Fruit fly (Drosophila melanogaster) whole organism, wandering third instar larva: ENCODE data around the gene amos.

Experiments
- CG32264 ChIP-seq: fragments of 200-800 bp; sonication (Bioruptor generic); optimal IDR thresholded peaks from 2 replicates; lab custom pipeline; 2016; ENCODE audit warnings: missing biosample characterization, missing genetic modification characterization
- CG9705 ChIP-seq: fragments of 200-800 bp; sonication (Bioruptor generic); optimal IDR thresholded peaks from 2 replicates; lab custom pipeline; 2018; ENCODE audit warnings: missing biosample characterization, mild to moderate bottlenecking, missing genetic modification characterization
- CrebA ChIP-seq: fragments of 200-800 bp; sonication (Bioruptor generic); optimal IDR thresholded peaks from 2 replicates; lab custom pipeline; 2016; ENCODE audit warnings: missing biosample characterization, mild to moderate bottlenecking, missing genetic modification characterization, borderline replicate concordance
- Dfd ChIP-seq: fragments of >200 bp; optimal IDR thresholded peaks from 2 replicates; lab custom pipeline; 2017; ENCODE audit warnings: missing biosample characterization, missing genetic modification characterization
- GATAd ChIP-seq: sonication (Bioruptor generic); optimal IDR thresholded peaks from 2 replicates; lab custom pipeline; 2016; ENCODE audit warnings: missing biosample characterization, missing genetic modification characterization
- HLH106 ChIP-seq: fragments of 200-800 bp; optimal IDR thresholded peaks from 3 replicates; lab custom pipeline; 2019; ENCODE audit warnings: missing biosample characterization, mild to moderate bottlenecking, missing genetic modification characterization, moderate library complexity
- Hnf4 ChIP-seq: fragments of 200-800 bp; sonication (Bioruptor generic); optimal IDR thresholded peaks from 2 replicates; lab custom pipeline; 2016; ENCODE audit warnings: missing biosample characterization, mild to moderate bottlenecking, missing genetic modification characterization
- Hr78 ChIP-seq: fragments of >200 bp; optimal IDR thresholded peaks from 2 replicates; lab custom pipeline; 2017; ENCODE audit warnings: missing biosample characterization, missing genetic modification characterization
- Hr83 ChIP-seq: fragments of 200-300 bp; sonication (Bioruptor generic); optimal IDR thresholded peaks from 2 replicates; lab custom pipeline; 2016; ENCODE audit warnings: missing biosample characterization, mild to moderate bottlenecking, missing genetic modification characterization, moderate library complexity; ENCODE audit not compliant: poor library complexity, severe bottlenecking
- Jra ChIP-seq: sonication (Bioruptor generic); optimal IDR thresholded peaks from 2 replicates; lab custom pipeline; 2016; ENCODE audit warnings: missing biosample characterization, missing genetic modification characterization
- Mio ChIP-seq: sonication (Bioruptor generic); optimal IDR thresholded peaks from 2 replicates; lab custom pipeline; 2016; ENCODE audit warnings: missing biosample characterization, missing genetic modification characterization
- Myc ChIP-seq: fragments of >200 bp; optimal IDR thresholded peaks from 2 replicates; lab custom pipeline; 2017
- N ChIP-seq: fragments of >200 bp; optimal IDR thresholded peaks from 2 replicates; lab custom pipeline; 2018; ENCODE audit warnings: missing biosample characterization, missing external identifiers, missing genetic modification characterization
- OdsH ChIP-seq: fragments of 200-800 bp; sonication (Bioruptor generic); optimal IDR thresholded peaks from 2 replicates; lab custom pipeline; 2016; ENCODE audit warnings: missing biosample characterization, mild to moderate bottlenecking, missing genetic modification characterization
- Rel ChIP-seq, 2 experiments: fragments of 200-800 bp; sonication (Bioruptor generic) in 1 of 2; optimal IDR thresholded peaks; 2 replicates in 1 of 2; 3 replicates in 1 of 2; lab custom pipeline; 2016 to 2019; ENCODE audit warnings: mild to moderate bottlenecking in 2 of 2, missing biosample characterization in 2 of 2, missing genetic modification characterization in 2 of 2, moderate library complexity in 1 of 2
- Sp1 ChIP-seq: fragments of 200-800 bp; sonication (Bioruptor generic); optimal IDR thresholded peaks from 3 replicates; lab custom pipeline; 2019; ENCODE audit warnings: missing biosample characterization, mild to moderate bottlenecking, missing genetic modification characterization, moderate library complexity
- Vsx2 ChIP-seq: fragments of 200-300, 225-300 bp; sonication (Bioruptor generic); optimal IDR thresholded peaks from 2 replicates; lab custom pipeline; 2018; ENCODE audit warnings: missing biosample characterization, missing genetic modification characterization; ENCODE audit not compliant: partially characterized antibody
- br ChIP-seq: fragments of 200-800 bp; sonication (Bioruptor generic); optimal IDR thresholded peaks from 2 replicates; lab custom pipeline; 2016; ENCODE audit warnings: missing biosample characterization, missing genetic modification characterization
- brk ChIP-seq: fragments of 200-800 bp; sonication (Bioruptor generic); optimal IDR thresholded peaks from 2 replicates; lab custom pipeline; 2016; ENCODE audit warnings: missing biosample characterization, mild to moderate bottlenecking, missing genetic modification characterization
- dsf ChIP-seq: sonication (Bioruptor generic); optimal IDR thresholded peaks from 2 replicates; lab custom pipeline; 2016; ENCODE audit warnings: missing biosample characterization, missing genetic modification characterization, borderline replicate concordance
- foxo ChIP-seq, 2 experiments: fragments of 200-800 bp; sonication (Bioruptor generic); optimal IDR thresholded peaks; 2 replicates in 1 of 2; 3 replicates in 1 of 2; lab custom pipeline; 2016 to 2017; ENCODE audit warnings: missing biosample characterization in 2 of 2, missing genetic modification characterization in 2 of 2
- fru ChIP-seq: fragments of 200-800 bp; sonication (Bioruptor generic); optimal IDR thresholded peaks from 3 replicates; lab custom pipeline; 2016; ENCODE audit warnings: missing biosample characterization, mild to moderate bottlenecking, missing genetic modification characterization
- h ChIP-seq: fragments of 200-800 bp; sonication (Bioruptor generic); optimal IDR thresholded peaks from 3 replicates; lab custom pipeline; 2016; ENCODE audit warnings: missing biosample characterization, mild to moderate bottlenecking, missing genetic modification characterization
- jim ChIP-seq: fragments of 175-275, 200-325 bp; sonication (Bioruptor generic); optimal IDR thresholded peaks from 2 replicates; lab custom pipeline; 2016; ENCODE audit warnings: missing biosample characterization, mild to moderate bottlenecking, missing genetic modification characterization
- lola ChIP-seq: fragments of >200 bp; optimal IDR thresholded peaks from 2 replicates; lab custom pipeline; 2017; ENCODE audit warnings: missing biosample characterization, missing genetic modification characterization
- pan ChIP-seq: fragments of >200 bp; optimal IDR thresholded peaks from 2 replicates; lab custom pipeline; 2017
- rgr ChIP-seq: fragments of 200-800 bp; sonication (Bioruptor generic); optimal IDR thresholded peaks from 3 replicates; lab custom pipeline; 2016; ENCODE audit warnings: missing biosample characterization, mild to moderate bottlenecking, missing genetic modification characterization
- sage ChIP-seq: fragments of 200-800 bp; sonication (Bioruptor generic); optimal IDR thresholded peaks from 2 replicates; lab custom pipeline; 2016; ENCODE audit warnings: missing biosample characterization, mild to moderate bottlenecking, missing genetic modification characterization
- sv ChIP-seq: fragments of 200-800 bp; sonication (Bioruptor generic); optimal IDR thresholded peaks from 3 replicates; lab custom pipeline; 2016; ENCODE audit warnings: missing biosample characterization, missing genetic modification characterization
- tai ChIP-seq: sonication (Bioruptor generic); optimal IDR thresholded peaks from 2 replicates; lab custom pipeline; 2016; ENCODE audit warnings: missing biosample characterization, missing genetic modification characterization
- usp ChIP-seq: fragments of >200 bp; optimal IDR thresholded peaks from 2 replicates; lab custom pipeline; 2017; ENCODE audit warnings: missing biosample characterization, missing genetic modification characterization
- woc ChIP-seq: sonication (Bioruptor generic); optimal IDR thresholded peaks from 2 replicates; lab custom pipeline; 2016; ENCODE audit warnings: missing biosample characterization, mild to moderate bottlenecking, missing genetic modification characterization

Gene amos

dm6 chr2L:18626987-18627386 lies 30.3 kb upstream of the amos start (continued):
- TF ChIP-seq GATAd (GFP tag; lab: Kevin White, UChicago): no peak
- TF ChIP-seq dsf (GFP tag; lab: Kevin White, UChicago): peak; percentile 46
- TF ChIP-seq usp (GFP tag; lab: Kevin White, UChicago): no peak
- peak; percentile 87 for TF ChIP-seq brk (GFP tag; lab: Kevin White, UChicago)
- TF ChIP-seq CrebA (GFP tag; lab: Kevin White, UChicago): peak; percentile 69
- peak; percentile 69 for TF ChIP-seq Sp1
- no peak for TF ChIP-seq lola
- peak; percentile 91 for TF ChIP-seq OdsH (GFP tag; lab: Kevin White, UChicago)

- TF ChIP-seq N (GFP tag; lab: Kevin White, UChicago) (no peak), usp (GFP tag; lab: Kevin White, UChicago) (no peak), Vsx2 (GFP tag; lab: Kevin White, UChicago) (no peak), Rel (GFP tag; optimal IDR thresholded peaks at IDR 0.05; lab: Kevin White, UChicago) (no peak), Rel (tag; optimal IDR thresholded peaks at IDR 0.05; lab: Kevin White, UChicago) (no peak), lola (no peak), rgr (GFP tag; lab: Kevin White, UChicago) (no peak), CrebA (GFP tag; lab: Kevin White, UChicago) (no peak), Mio (no peak), dsf (GFP tag; lab: Kevin White, UChicago) (no peak), woc (no peak), Hr78 (no peak), pan (no peak), HLH106 (tag; lab: Kevin White, UChicago) (no peak), jim (no peak), Jra (GFP tag; lab: Kevin White, UChicago) (no peak), sage (GFP tag; lab: Kevin White, UChicago) (no peak)
- TF ChIP-seq, all 38 proteins: peak for 0
Measured at dm6 chr2L:18625470-18625869, 28.7 kb upstream of the amos start.

dm6 chr2L:18625009-18625408 lies 28.3 kb upstream of the amos start:
- TF ChIP-seq tai (peak; percentile 34), CrebA (GFP tag; lab: Kevin White, UChicago) (no peak), jim (no peak), sage (GFP tag; lab: Kevin White, UChicago) (no peak), Sp1 (no peak), dsf (GFP tag; lab: Kevin White, UChicago) (no peak), Hnf4 (GFP tag; lab: Kevin White, UChicago) (peak; percentile 10), h (GFP tag; lab: Kevin White, UChicago) (peak; percentile 38), rgr (GFP tag; lab: Kevin White, UChicago) (peak; percentile 39), OdsH (GFP tag; lab: Kevin White, UChicago) (no peak), Vsx2 (GFP tag; lab: Kevin White, UChicago) (no peak), sv (GFP tag; lab: Kevin White, UChicago) (no peak), HLH106 (tag; lab: Kevin White, UChicago) (no peak), Hr83 (peak; percentile 78), foxo (GFP tag; optimal IDR thresholded peaks at IDR 0.05; lab: Kevin White, UChicago) (no peak), fru (GFP tag; lab: Kevin White, UChicago) (peak; percentile 15), CG32264 (GFP tag; lab: Kevin White, UChicago) (no peak), Jra (GFP tag; lab: Kevin White, UChicago) (no peak)

dm6 chr2L:18624362-18624761 lies 27.6 kb upstream of the amos start:
- TF ChIP-seq brk (GFP tag; lab: Kevin White, UChicago) (no peak), Vsx2 (GFP tag; lab: Kevin White, UChicago) (no peak), tai (no peak), sv (GFP tag; lab: Kevin White, UChicago) (no peak), rgr (GFP tag; lab: Kevin White, UChicago) (no peak), Sp1 (no peak), Dfd (GFP tag; lab: Kevin White, UChicago) (no peak), lola (no peak), Rel (GFP tag; optimal IDR thresholded peaks at IDR 0.05; lab: Kevin White, UChicago) (no peak), Rel (tag; optimal IDR thresholded peaks at IDR 0.05; lab: Kevin White, UChicago) (no peak), sage (GFP tag; lab: Kevin White, UChicago) (no peak), br (GFP tag; lab: Kevin White, UChicago) (no peak), jim (no peak), CG9705 (no peak), Myc (lab: Kevin White, UChicago) (no peak), CrebA (GFP tag; lab: Kevin White, UChicago) (no peak), Hr83 (no peak), N (GFP tag; lab: Kevin White, UChicago) (no peak), foxo (GFP tag; optimal IDR thresholded peaks at IDR 0.05; lab: Kevin White, UChicago) (no peak), OdsH (GFP tag; lab: Kevin White, UChicago) (no peak)
